Worm (Caenorhabditis elegans): ENCODE results near the gene gst-14.

gst-14 gene

DNA sequence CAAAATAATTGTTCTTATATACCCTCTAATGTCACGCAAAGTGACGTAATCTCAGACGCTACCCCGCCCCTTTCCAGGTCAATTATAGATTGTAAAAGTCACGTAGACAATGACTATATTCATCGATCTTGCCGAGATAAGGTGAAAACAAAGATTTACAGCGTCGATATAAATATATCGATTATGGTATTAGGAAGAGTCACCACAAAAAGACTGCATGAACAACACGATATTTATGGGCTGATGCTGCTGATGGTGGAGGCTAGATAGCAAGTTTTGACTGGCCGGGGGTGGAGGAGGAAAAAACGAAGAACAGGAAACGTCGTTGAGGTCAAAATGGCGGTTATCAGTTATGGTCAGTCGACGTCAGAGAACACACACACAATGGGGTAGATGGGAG, 22.7 kb upstream of the gst-14 start (continued):
- TF ChIP-seq ceh-82 (tag; optimal IDR thresholded peaks at IDR 0.05): no peak
- no peak for TF ChIP-seq sem-4 (tag; optimal IDR thresholded peaks at IDR 0.05)
- TF ChIP-seq Y55F3AM.14 (GFP tag; optimal IDR thresholded peaks at IDR 0.05): no peak
- TF ChIP-seq egl-27 (tag; optimal IDR thresholded peaks at IDR 0.05): no peak
- no peak for TF ChIP-seq mab-5 (tag; optimal IDR thresholded peaks at IDR 0.05)
- no peak for TF ChIP-seq nhr-237 (tag; optimal IDR thresholded peaks at IDR 0.05)

- TF ChIP-seq sma-9 (GFP tag; optimal IDR thresholded peaks at IDR 0.05) (peak; percentile 51), sma-9 (tag; optimal IDR thresholded peaks at IDR 0.05) (no peak), ztf-4 (tag; optimal IDR thresholded peaks at IDR 0.05) (no peak)
Measured at ce11 chrII:13637941-13638489, 22.1 kb upstream of the gst-14 start, which contains the start of gene phdh-1. Gene phdh-1, minus strand, starts transcription at chrII:13638480.

ce11 chrII:13637464-13637863, 21.6 kb upstream of the gst-14 start:
- no peak for TF ChIP-seq ZK546.5 (tag; optimal IDR thresholded peaks at IDR 0.05)
- peak; percentile 19 for TF ChIP-seq ama-1 (optimal IDR thresholded peaks at IDR 0.05)

DNA sequence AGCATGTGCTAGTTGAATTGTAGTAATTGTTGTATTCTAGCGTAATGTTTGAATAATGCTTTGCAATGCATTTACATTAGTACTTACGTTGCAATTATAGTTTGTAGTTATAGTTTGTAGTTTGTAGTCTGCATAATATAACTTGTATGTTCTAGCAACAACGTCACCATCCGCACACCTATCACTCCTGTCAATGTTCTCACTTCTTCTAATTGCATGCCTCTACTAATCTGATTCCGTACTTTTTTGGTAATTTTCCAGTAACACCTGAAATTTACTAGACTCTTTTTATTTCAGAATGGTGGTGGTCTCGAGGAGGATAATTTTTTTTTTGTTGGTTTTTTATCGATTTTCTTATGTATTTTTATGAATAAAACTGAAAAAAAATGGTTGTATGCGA, 20.7 kb upstream of the gst-14 start:
- TF ChIP-seq ama-1 (optimal IDR thresholded peaks at IDR 0.05) (peak; percentile 77), nhr-25 (tag; optimal IDR thresholded peaks at IDR 0.05) (peak; percentile 34), ztf-4 (tag; optimal IDR thresholded peaks at IDR 0.05) (no peak), blmp-1 (tag; optimal IDR thresholded peaks at IDR 0.05; ENCODE audit: insufficient read depth) (peak; percentile 8), nhr-10 (tag; optimal IDR thresholded peaks at IDR 0.05) (no peak), nhr-6 (tag; optimal IDR thresholded peaks at IDR 0.05) (no peak), mdl-1 (tag; optimal IDR thresholded peaks at IDR 0.05) (no peak), unc-55 (GFP tag; optimal IDR thresholded peaks at IDR 0.05) (no peak), nhr-21 (tag; optimal IDR thresholded peaks at IDR 0.05) (peak; percentile 23), mbf-1 (tag; optimal IDR thresholded peaks at IDR 0.05) (no peak), sma-9 (GFP tag; optimal IDR thresholded peaks at IDR 0.05) (no peak), sma-9 (tag; optimal IDR thresholded peaks at IDR 0.05) (no peak), elt-1 (tag; optimal IDR thresholded peaks at IDR 0.05) (no peak), lin-39 (tag; optimal IDR thresholded peaks at IDR 0.05) (no peak)

DNA sequence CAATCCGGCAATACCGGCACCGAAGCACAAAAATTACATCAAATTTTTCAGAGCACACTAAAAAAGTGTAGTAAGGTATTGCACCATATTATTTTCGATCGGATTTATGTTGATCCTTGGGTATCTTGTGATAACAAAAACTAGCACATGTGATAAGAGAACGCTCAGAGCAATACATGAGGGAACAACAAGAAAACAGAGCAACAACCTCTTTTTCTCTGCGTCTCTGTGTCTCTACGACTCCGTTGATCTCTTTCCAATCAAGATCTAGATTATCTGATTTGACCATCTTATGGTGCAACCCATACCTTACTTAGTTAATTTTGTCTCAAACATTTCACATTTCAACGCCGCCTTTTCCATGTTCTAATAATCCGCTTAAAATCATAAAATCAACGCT, 16.3 kb upstream of the gst-14 start, which contains the start of gene tag-10:
tag-10 (plus strand) TSS at position 347 of the 400 bp plus-strand sequence.
- TF ChIP-seq nhr-129 (tag; optimal IDR thresholded peaks at IDR 0.05) (peak; percentile 69), elt-1 (tag; optimal IDR thresholded peaks at IDR 0.05) (peak; percentile 93), sma-9 (GFP tag; optimal IDR thresholded peaks at IDR 0.05) (peak; percentile 68), sma-9 (tag; optimal IDR thresholded peaks at IDR 0.05) (no peak), elt-3 (tag; optimal IDR thresholded peaks at IDR 0.05) (no peak), zag-1 (tag; optimal IDR thresholded peaks at IDR 0.05) (no peak), sma-3 (GFP tag; optimal IDR thresholded peaks at IDR 0.05) (no peak), mbf-1 (tag; optimal IDR thresholded peaks at IDR 0.05) (no peak), alr-1 (tag; optimal IDR thresholded peaks at IDR 0.05) (no peak)

ce11 chrII:13630690-13631089, 14.8 kb upstream of the gst-14 start, which contains the start of the genes gst-17 and gst-18:
Gene gst-17, minus strand, starts transcription at chrII:13630790.
Gene gst-18, minus strand, starts transcription at chrII:13630887.
- TF ChIP-seq nhr-21 (tag; optimal IDR thresholded peaks at IDR 0.05) (no peak), nhr-129 (tag; optimal IDR thresholded peaks at IDR 0.05) (no peak), unc-39 (tag; optimal IDR thresholded peaks at IDR 0.05) (no peak), nhr-11 (tag; optimal IDR thresholded peaks at IDR 0.05) (no peak), dmd-4 (tag; optimal IDR thresholded peaks at IDR 0.05) (no peak), mab-5 (tag; optimal IDR thresholded peaks at IDR 0.05) (no peak), crh-2 (tag; optimal IDR thresholded peaks at IDR 0.05) (no peak), mbf-1 (tag; optimal IDR thresholded peaks at IDR 0.05) (no peak), ztf-11 (tag; optimal IDR thresholded peaks at IDR 0.05) (no peak), ceh-82 (tag; optimal IDR thresholded peaks at IDR 0.05) (no peak)

- TF ChIP-seq dmd-4 (tag; optimal IDR thresholded peaks at IDR 0.05) (no peak), sma-3 (GFP tag; optimal IDR thresholded peaks at IDR 0.05) (no peak), F13H6.1 (tag; optimal IDR thresholded peaks at IDR 0.05) (no peak), blmp-1 (tag; optimal IDR thresholded peaks at IDR 0.05; ENCODE audit: insufficient read depth) (no peak), unc-39 (tag; optimal IDR thresholded peaks at IDR 0.05) (no peak), mbf-1 (tag; optimal IDR thresholded peaks at IDR 0.05) (no peak), gmeb-1 (tag; optimal IDR thresholded peaks at IDR 0.05) (no peak), aly-2 (tag; optimal IDR thresholded peaks at IDR 0.05) (no peak), ama-1 (optimal IDR thresholded peaks at IDR 0.05) (no peak), C34F6.9 (tag; optimal IDR thresholded peaks at IDR 0.05) (no peak), nhr-12 (tag; optimal IDR thresholded peaks at IDR 0.05) (no peak)
Measured at ce11 chrII:13627001-13627400, 11.1 kb upstream of the gst-14 start, which contains the start of gene gst-19. Gene gst-19, minus strand, starts transcription at chrII:13627145.

All from whole organism, L2 larva.